Worm (Caenorhabditis elegans): ENCODE measurements around the gene eat-4.

Gene eat-4

ce11 chrIII:9104060-9104459 is 32.6 kb upstream of the eat-4 start:
- TF ChIP-seq nhr-28 (tag; optimal IDR thresholded peaks at IDR 0.05) = no peak
- TF ChIP-seq sem-2 (GFP tag; optimal IDR thresholded peaks at IDR 0.05) = peak; percentile 71
- TF ChIP-seq tbx-8 (GFP tag; optimal IDR thresholded peaks at IDR 0.05) = peak; percentile 58
- TF ChIP-seq mls-2 (tag; optimal IDR thresholded peaks at IDR 0.05) = no peak
- peak; percentile 20 for TF ChIP-seq unc-120 (tag; optimal IDR thresholded peaks at IDR 0.05; ENCODE audit: poor library complexity, severe bottlenecking)
- peak; percentile 18 for TF ChIP-seq ceh-43 (GFP tag; optimal IDR thresholded peaks at IDR 0.05)
- TF ChIP-seq nhr-12 (tag; optimal IDR thresholded peaks at IDR 0.05) = no peak
- peak; percentile 69 for TF ChIP-seq drap-1 (GFP tag; optimal IDR thresholded peaks at IDR 0.05)
- no peak for TF ChIP-seq ztf-11 (tag; optimal IDR thresholded peaks at IDR 0.05)
- TF ChIP-seq lsy-2 (tag; optimal IDR thresholded peaks at IDR 0.05) = no peak
- TF ChIP-seq sptf-1 (tag; optimal IDR thresholded peaks at IDR 0.05) = no peak
- peak; percentile 74 for TF ChIP-seq M03D4.4 (tag; optimal IDR thresholded peaks at IDR 0.05)
- peak; percentile 79 for TF ChIP-seq cnd-1 (tag; optimal IDR thresholded peaks at IDR 0.05)
- TF ChIP-seq ceh-83 (GFP tag; optimal IDR thresholded peaks at IDR 0.05) = peak; percentile 20
- no peak for TF ChIP-seq ces-1 (GFP tag; optimal IDR thresholded peaks at IDR 0.05)
- no peak for TF ChIP-seq lin-13 (tag; optimal IDR thresholded peaks at IDR 0.05)
- no peak for TF ChIP-seq mep-1 (tag; optimal IDR thresholded peaks at IDR 0.05)
- TF ChIP-seq mab-5 (tag; optimal IDR thresholded peaks at IDR 0.05) = no peak
- TF ChIP-seq ham-2 (GFP tag; optimal IDR thresholded peaks at IDR 0.05) = peak; percentile 41
- no peak for TF ChIP-seq unc-39 (tag; optimal IDR thresholded peaks at IDR 0.05)
- TF ChIP-seq pha-4 (tag; optimal IDR thresholded peaks at IDR 0.05) = no peak
- TF ChIP-seq flh-1 (GFP tag; optimal IDR thresholded peaks at IDR 0.05) = peak; percentile 6
- TF ChIP-seq zip-8 (tag; optimal IDR thresholded peaks at IDR 0.05) = no peak
- TF ChIP-seq elt-1 (tag; optimal IDR thresholded peaks at IDR 0.05; ENCODE audit: borderline replicate concordance, insufficient read depth) = no peak
- no peak for TF ChIP-seq bed-3 (GFP tag; optimal IDR thresholded peaks at IDR 0.05)
- no peak for TF ChIP-seq elt-3 (tag; optimal IDR thresholded peaks at IDR 0.05)
- TF ChIP-seq blmp-1 (tag; optimal IDR thresholded peaks at IDR 0.05) = no peak
- no peak for TF ChIP-seq snpc-4 (tag; optimal IDR thresholded peaks at IDR 0.05)
- TF ChIP-seq lin-32 (GFP tag; optimal IDR thresholded peaks at IDR 0.05) = no peak
- TF ChIP-seq hlh-1 (tag; optimal IDR thresholded peaks at IDR 0.05) = no peak
- TF ChIP-seq unc-62 (GFP tag; optimal IDR thresholded peaks at IDR 0.05) = no peak
- TF ChIP-seq nhr-2 (tag; optimal IDR thresholded peaks at IDR 0.05) = no peak
- TF ChIP-seq nhr-76 (tag; optimal IDR thresholded peaks at IDR 0.05) = no peak
- TF ChIP-seq nhr-237 (tag; optimal IDR thresholded peaks at IDR 0.05) = no peak
- TF ChIP-seq ceh-39 (tag; optimal IDR thresholded peaks at IDR 0.05) = no peak

- no peak for TF ChIP-seq ztf-11 (tag; optimal IDR thresholded peaks at IDR 0.05)
- TF ChIP-seq nhr-237 (tag; optimal IDR thresholded peaks at IDR 0.05) = no peak
- no peak for TF ChIP-seq lin-13 (tag; optimal IDR thresholded peaks at IDR 0.05)
- no peak for TF ChIP-seq nhr-76 (tag; optimal IDR thresholded peaks at IDR 0.05)
- TF ChIP-seq drap-1 (GFP tag; optimal IDR thresholded peaks at IDR 0.05) = no peak
- no peak for TF ChIP-seq cnd-1 (tag; optimal IDR thresholded peaks at IDR 0.05)
- TF ChIP-seq sem-2 (GFP tag; optimal IDR thresholded peaks at IDR 0.05) = no peak
- TF ChIP-seq nhr-12 (tag; optimal IDR thresholded peaks at IDR 0.05) = no peak
- TF ChIP-seq nhr-28 (tag; optimal IDR thresholded peaks at IDR 0.05) = no peak
- no peak for TF ChIP-seq snpc-4 (tag; optimal IDR thresholded peaks at IDR 0.05)
- no peak for TF ChIP-seq hlh-1 (tag; optimal IDR thresholded peaks at IDR 0.05)
- TF ChIP-seq ceh-83 (GFP tag; optimal IDR thresholded peaks at IDR 0.05) = no peak
- TF ChIP-seq mls-2 (tag; optimal IDR thresholded peaks at IDR 0.05) = no peak
- no peak for TF ChIP-seq nhr-2 (tag; optimal IDR thresholded peaks at IDR 0.05)
- no peak for TF ChIP-seq tbx-8 (GFP tag; optimal IDR thresholded peaks at IDR 0.05)
- TF ChIP-seq M03D4.4 (tag; optimal IDR thresholded peaks at IDR 0.05) = no peak
- TF ChIP-seq pha-4 (tag; optimal IDR thresholded peaks at IDR 0.05) = no peak
- no peak for TF ChIP-seq flh-1 (GFP tag; optimal IDR thresholded peaks at IDR 0.05)
Observed at ce11 chrIII:9105653-9106052, 31.0 kb upstream of the eat-4 start.

ce11 chrIII:9109172-9109571 is 27.5 kb upstream of the eat-4 start, which contains the start of gene cya-1:
TSS of gene cya-1 (minus strand) at chrIII:9109272.
- TF ChIP-seq ceh-83 (GFP tag; optimal IDR thresholded peaks at IDR 0.05) (no peak), ceh-39 (tag; optimal IDR thresholded peaks at IDR 0.05) (peak; percentile 28)

DNA sequence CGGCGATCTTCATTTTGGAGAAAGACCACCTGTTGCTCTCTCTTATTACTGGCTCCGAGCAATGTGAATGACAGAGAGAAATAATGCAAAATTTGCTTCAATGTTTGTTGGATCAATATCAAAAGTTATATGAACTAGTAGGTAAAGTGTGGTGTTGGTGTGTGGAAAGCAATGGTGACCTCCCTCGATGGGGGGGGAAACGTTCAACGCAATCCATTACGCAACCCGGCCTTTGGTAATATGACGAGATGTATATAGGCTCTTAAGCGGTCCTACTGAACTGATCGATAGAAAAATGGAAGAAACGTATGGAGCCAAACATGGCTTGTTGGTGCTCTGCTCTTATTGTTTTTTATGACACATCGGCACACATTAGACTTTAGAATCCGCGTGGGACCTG is 27.0 kb upstream of the eat-4 start:
- TF ChIP-seq mab-5 (tag; optimal IDR thresholded peaks at IDR 0.05) = no peak
- TF ChIP-seq cnd-1 (tag; optimal IDR thresholded peaks at IDR 0.05) = peak; percentile 37
- peak; percentile 17 for TF ChIP-seq hlh-1 (tag; optimal IDR thresholded peaks at IDR 0.05)
- peak; percentile 63 for TF ChIP-seq nhr-2 (tag; optimal IDR thresholded peaks at IDR 0.05)
- peak; percentile 81 for TF ChIP-seq zip-8 (tag; optimal IDR thresholded peaks at IDR 0.05)
- TF ChIP-seq lin-32 (GFP tag; optimal IDR thresholded peaks at IDR 0.05) = peak; percentile 36

All from whole organism, mixed stage, embryonic.